Fruit fly (Drosophila melanogaster): ENCODE data around the gene I-3.

The I-3 gene

DNA sequence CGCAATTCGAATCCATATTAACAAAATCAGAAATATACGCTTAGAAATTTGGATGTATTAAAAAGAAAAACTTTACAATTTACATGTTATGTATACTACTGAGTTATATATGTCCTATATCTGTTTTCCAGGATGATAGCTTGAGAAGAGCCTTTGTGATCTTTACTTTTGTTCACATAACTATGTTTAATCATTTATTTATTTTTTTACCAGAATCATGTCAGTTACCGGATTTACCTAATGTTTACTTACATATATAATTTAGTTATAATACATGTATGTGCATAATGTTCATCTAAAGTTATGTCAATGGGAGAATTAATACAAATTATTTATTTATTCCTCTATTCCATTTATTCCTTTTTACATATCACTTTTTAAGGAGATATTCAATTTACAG is at the start of gene I-3:
TSS of gene I-3 (minus strand) at position 101 of the 400 bp plus-strand sequence.
- no peak for TF ChIP-seq noc (tag; optimal IDR thresholded peaks at IDR 0.05)

- no peak for TF ChIP-seq noc (tag; optimal IDR thresholded peaks at IDR 0.05)
These were observed 44.5 kb upstream of the I-3 start, which contains the start of gene shakB for dm6 chrX:20926950-20927349. Gene shakB, minus strand, starts transcription at chrX:20927050.

- no peak for TF ChIP-seq noc (tag; optimal IDR thresholded peaks at IDR 0.05)
These were observed 43.4 kb upstream of the I-3 start for dm6 chrX:20925858-20926257.

DNA sequence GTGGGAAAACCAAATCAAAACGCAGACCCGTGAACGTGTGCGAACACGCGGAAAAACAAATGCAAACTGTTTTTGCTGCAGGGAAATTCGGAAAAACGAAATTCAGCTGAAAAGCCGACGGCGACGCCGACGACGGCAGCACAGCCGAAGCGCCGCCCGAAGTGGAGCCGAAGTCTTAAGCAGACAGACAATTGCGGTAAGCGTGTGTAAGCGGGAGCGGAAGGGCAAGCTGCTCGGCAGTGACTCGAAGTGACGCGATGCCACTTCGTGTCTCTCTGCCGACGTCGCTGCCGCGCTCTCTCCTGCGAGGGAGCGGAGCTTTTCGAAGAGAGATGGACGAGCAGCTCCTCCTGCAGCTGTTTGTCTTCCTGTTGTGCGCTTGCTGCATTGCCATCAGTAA is 42.5 kb upstream of the I-3 start:
- TF ChIP-seq noc (tag; optimal IDR thresholded peaks at IDR 0.05): no peak

DNA sequence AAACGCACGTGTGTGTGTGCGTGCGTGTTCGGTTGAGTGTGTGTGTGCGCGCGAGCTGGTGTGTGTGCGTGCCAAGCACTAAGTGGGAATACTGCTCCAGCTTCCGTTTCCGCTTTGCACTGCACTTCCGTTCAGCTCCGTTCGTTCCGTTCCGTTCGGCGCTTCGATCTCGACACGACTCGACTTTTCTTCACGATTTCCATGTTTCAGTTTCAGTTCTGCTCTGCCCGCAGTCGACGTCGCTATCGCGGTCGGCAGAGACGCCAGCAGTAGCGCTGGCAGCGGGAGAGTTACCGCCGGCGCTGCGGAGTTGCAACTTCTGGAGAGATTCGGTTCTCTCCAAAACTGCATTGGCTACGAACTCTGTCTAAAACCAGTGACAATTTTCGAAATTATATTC is 41.4 kb upstream of the I-3 start:
- no peak for TF ChIP-seq noc (tag; optimal IDR thresholded peaks at IDR 0.05)

DNA sequence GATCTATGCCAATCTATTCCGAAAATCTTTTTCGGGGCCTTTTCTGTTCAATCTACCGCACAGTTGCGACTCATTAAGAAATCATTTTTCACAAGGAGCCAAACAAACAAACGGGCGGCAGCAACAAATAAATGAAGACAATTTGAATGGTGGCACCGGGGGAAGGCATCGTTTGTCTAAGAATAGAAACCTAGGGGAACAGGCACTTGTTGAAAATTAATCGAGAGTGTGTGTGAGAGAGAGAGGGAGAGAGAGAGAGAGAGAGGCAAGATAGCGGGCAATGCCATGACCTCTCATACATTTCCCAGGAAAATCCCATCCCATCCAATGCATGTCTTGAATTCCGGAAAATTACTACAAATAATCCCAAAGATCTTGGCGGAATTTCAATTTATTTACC is 34.0 kb upstream of the I-3 start:
- no peak for TF ChIP-seq noc (tag; optimal IDR thresholded peaks at IDR 0.05)

- TF ChIP-seq noc (tag; optimal IDR thresholded peaks at IDR 0.05): no peak
These were observed 13.1 kb downstream of the I-3 start, which contains the start of gene CG1314 for dm6 chrX:20869297-20869696. Gene CG1314, minus strand, starts transcription at chrX:20869397.

dm6 chrX:20863704-20864103 is 18.7 kb downstream of the I-3 start:
- TF ChIP-seq noc (tag; optimal IDR thresholded peaks at IDR 0.05): no peak

All from whole organism, larva.